Fruit fly (Drosophila melanogaster): ENCODE results near the gene CG40486.

DNA sequence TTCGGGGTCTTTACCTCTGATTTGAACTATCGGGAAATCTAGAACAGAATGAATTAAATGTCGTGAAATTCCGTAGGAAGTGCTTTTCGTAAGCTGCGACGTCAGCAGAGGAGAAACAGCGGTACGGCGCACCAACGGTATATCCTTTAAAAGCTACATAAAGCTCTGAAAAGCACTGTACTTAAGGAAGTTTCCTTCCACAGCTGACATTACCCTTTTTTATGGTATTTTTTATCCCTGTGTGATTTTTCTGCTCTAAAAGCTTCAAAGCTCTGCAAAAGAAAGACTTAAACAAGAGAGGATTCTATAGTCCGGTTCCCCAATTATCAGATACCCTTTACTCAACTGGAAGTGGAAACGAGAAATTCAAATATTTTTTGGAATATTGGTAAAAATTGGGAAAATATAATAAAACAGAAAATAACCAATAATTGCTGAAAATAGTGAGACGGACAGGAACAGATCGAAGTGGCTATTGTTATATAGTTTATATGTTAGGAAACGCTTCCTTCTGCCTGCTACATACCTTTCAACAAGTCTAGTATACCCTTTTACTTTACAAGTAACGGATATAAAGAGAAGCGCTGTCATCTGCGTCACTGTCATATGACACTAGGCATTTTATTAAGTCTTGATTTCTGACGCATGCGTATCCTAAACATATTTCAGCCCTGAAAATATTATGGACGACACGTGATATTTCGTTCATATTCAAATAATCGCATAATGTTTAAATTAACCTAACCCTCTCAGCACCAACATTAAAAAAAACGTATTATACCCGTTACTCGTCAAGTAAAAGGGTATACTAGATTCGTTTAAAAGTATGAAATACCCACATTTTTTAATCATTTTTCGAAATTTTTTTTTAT is 44.9 kb upstream of the CG40486 start, which contains the start of the genes stnA and stnB:
- TF ChIP-seq ttk (optimal IDR thresholded peaks at IDR 0.05) (no peak), psq (optimal IDR thresholded peaks at IDR 0.05) (no peak)

All from Kc167 (cell line).